Worm (Caenorhabditis elegans) whole organism, young adult: ENCODE data around the gene frpr-8.

Experiments
- B0019.2 ChIP-seq: fragments of 200-800 bp; sonication (Bioruptor generic); conservative IDR thresholded peaks from 2 replicates; pipeline ENCODE4 v1.3.6; 2022; ENCODE audit warnings: missing genetic modification reagents, missing genetic modification characterization, missing compliant biosample characterization
- B0261.1 ChIP-seq: sonication (generic microtip); optimal IDR thresholded peaks from 2 replicates; lab custom pipeline; 2016; ENCODE audit warnings: mild to moderate bottlenecking, missing genetic modification characterization, moderate library complexity, missing compliant biosample characterization
- B0336.3 ChIP-seq: fragments of 200-800 bp; sonication (Bioruptor generic); IDR thresholded peaks from 2 replicates; pipeline ENCODE4 v1.3.6; 2022; ENCODE audit warnings: missing genetic modification characterization, missing compliant biosample characterization
- F10E7.11 ChIP-seq: sonication (generic microtip); optimal IDR thresholded peaks from 2 replicates; lab custom pipeline; 2017; ENCODE audit warnings: mild to moderate bottlenecking, missing genetic modification characterization, moderate library complexity, missing compliant biosample characterization
- F22D6.2 ChIP-seq: sonication (generic microtip); optimal IDR thresholded peaks from 2 replicates; lab custom pipeline; 2016; ENCODE audit warnings: mild to moderate bottlenecking, missing genetic modification characterization, missing compliant biosample characterization
- F23B12.7 ChIP-seq: sonication (generic microtip); optimal IDR thresholded peaks from 2 replicates; lab custom pipeline; 2017; ENCODE audit warnings: missing genetic modification characterization, mild to moderate bottlenecking, missing compliant biosample characterization, antibody characterized with exemption, moderate library complexity; ENCODE audit not compliant: insufficient read depth
- Y67H2A.10 ChIP-seq: fragments of 200-800 bp; sonication (Bioruptor generic); conservative IDR thresholded peaks from 2 replicates; pipeline ENCODE4 v1.3.6; 2022; ENCODE audit warnings: missing genetic modification reagents, missing genetic modification characterization, missing compliant biosample characterization
- aptf-2 ChIP-seq: fragments of 200-800 bp; sonication (Bioruptor generic); conservative IDR thresholded peaks from 2 replicates; pipeline ENCODE4 v1.3.6; 2022; ENCODE audit warnings: missing genetic modification reagents, missing genetic modification characterization, missing compliant biosample characterization
- athp-1 ChIP-seq: sonication (generic microtip); optimal IDR thresholded peaks from 2 replicates; lab custom pipeline; 2017; ENCODE audit warnings: mild to moderate bottlenecking, missing genetic modification characterization, missing compliant biosample characterization
- attf-6 ChIP-seq: fragments of 200-800 bp; sonication (Bioruptor generic); IDR thresholded peaks from 2 replicates; pipeline ENCODE4 v1.3.6; 2022; ENCODE audit warnings: missing genetic modification reagents, missing genetic modification characterization, missing compliant biosample characterization
- ccch-3 ChIP-seq: fragments of 200-800 bp; sonication (Bioruptor generic); optimal IDR thresholded peaks from 2 replicates; lab custom pipeline; 2018; ENCODE audit warnings: mild to moderate bottlenecking, missing genetic modification characterization, missing compliant biosample characterization
- cebp-1 ChIP-seq, 2 experiments: fragments of 200-800 bp in 1 of 2; sonication (Bioruptor generic) in 1 of 2; sonication (generic microtip) in 1 of 2; IDR thresholded peaks in 1 of 2; optimal IDR thresholded peaks in 1 of 2; 2 replicates each; pipeline versions ENCODE4 v1.3.6 to Lab custom; 2017 to 2022; ENCODE audit warnings: missing compliant biosample characterization in 2 of 2, missing genetic modification characterization in 2 of 2, mild to moderate bottlenecking in 1 of 2, missing genetic modification reagents in 1 of 2, moderate library complexity in 1 of 2
- ceh-100 ChIP-seq: fragments of 200-800 bp; sonication (Bioruptor generic); IDR thresholded peaks from 2 replicates; pipeline ENCODE4 v1.3.6; 2022; ENCODE audit warnings: missing genetic modification reagents, missing genetic modification characterization, missing compliant biosample characterization
- ceh-91 ChIP-seq: fragments of 200-800 bp; sonication (Bioruptor generic); IDR thresholded peaks from 2 replicates; pipeline ENCODE4 v1.3.6; 2022; ENCODE audit warnings: missing genetic modification reagents, missing genetic modification characterization, missing compliant biosample characterization
- efl-1 ChIP-seq: fragments of 150-350 bp; optimal IDR thresholded peaks from 2 replicates; lab custom pipeline; 2014; ENCODE audit warnings: missing biosample characterization, missing genetic modification reagents, missing genetic modification characterization
- fkh-3 ChIP-seq: sonication (generic microtip); optimal IDR thresholded peaks from 2 replicates; lab custom pipeline; 2016; ENCODE audit warnings: mild to moderate bottlenecking, missing genetic modification characterization, missing compliant biosample characterization
- him-1 ChIP-seq: sonication (generic microtip); optimal IDR thresholded peaks from 2 replicates; lab custom pipeline; 2016; ENCODE audit warnings: missing genotype, missing genetic modification reagents, missing genetic modification characterization, missing compliant biosample characterization
- hlh-26 ChIP-seq: fragments of 200-800 bp; sonication (Bioruptor generic); conservative IDR thresholded peaks from 2 replicates; pipeline ENCODE4 v1.3.6; 2022; ENCODE audit warnings: missing genetic modification reagents, missing genetic modification characterization, missing compliant biosample characterization
- hrde-1 ChIP-seq: sonication (generic microtip); optimal IDR thresholded peaks from 2 replicates; lab custom pipeline; 2016; ENCODE audit warnings: missing genetic modification characterization, mild to moderate bottlenecking, missing compliant biosample characterization, moderate library complexity, missing genotype, missing genetic modification reagents, borderline replicate concordance
- hsf-1 ChIP-seq: fragments of 200-800 bp; sonication (Bioruptor generic); IDR thresholded peaks from 2 replicates; pipeline ENCODE4 v1.3.6; 2022; ENCODE audit warnings: missing genetic modification reagents, missing genetic modification characterization, missing compliant biosample characterization
- let-526 ChIP-seq: fragments of 200-800 bp; sonication (Bioruptor generic); IDR thresholded peaks from 2 replicates; pipeline ENCODE4 v1.3.6; 2022; ENCODE audit warnings: missing genetic modification reagents, missing genetic modification characterization, missing compliant biosample characterization
- lin-26 ChIP-seq: fragments of 200-800 bp; sonication (Bioruptor generic); IDR thresholded peaks from 2 replicates; pipeline ENCODE4 v1.3.6; 2022; ENCODE audit warnings: missing genetic modification reagents, missing genetic modification characterization, missing compliant biosample characterization
- lin-35 ChIP-seq, 3 experiments: fragments of 150-350 bp in 2 of 3; sonication (generic microtip) in 1 of 3; optimal IDR thresholded peaks; 2 replicates each; lab custom pipeline; 2014 to 2018; ENCODE audit warnings: missing biosample characterization in 3 of 3, missing genetic modification characterization in 3 of 3, missing genetic modification reagents in 3 of 3
- lin-54 ChIP-seq: fragments of 200-800 bp; sonication (Bioruptor generic); optimal IDR thresholded peaks from 2 replicates; lab custom pipeline; 2018; ENCODE audit warnings: mild to moderate bottlenecking, missing genetic modification characterization, missing compliant biosample characterization
- lsy-27 ChIP-seq: sonication (generic microtip); optimal IDR thresholded peaks from 2 replicates; lab custom pipeline; 2017; ENCODE audit warnings: missing genetic modification characterization, mild to moderate bottlenecking, missing compliant biosample characterization, antibody characterized with exemption, missing genotype, borderline replicate concordance; ENCODE audit not compliant: insufficient read depth
- madf-10 ChIP-seq: sonication (generic microtip); optimal IDR thresholded peaks from 2 replicates; lab custom pipeline; 2016; ENCODE audit warnings: mild to moderate bottlenecking, missing genetic modification characterization, missing compliant biosample characterization
- madf-3 ChIP-seq: fragments of 200-800 bp; sonication (Bioruptor generic); IDR thresholded peaks from 2 replicates; pipeline ENCODE4 v1.3.6; 2022; ENCODE audit warnings: missing genetic modification reagents, missing genetic modification characterization, missing compliant biosample characterization
- mxl-1 ChIP-seq: sonication (generic microtip); optimal IDR thresholded peaks from 2 replicates; lab custom pipeline; 2016; ENCODE audit warnings: missing genetic modification characterization, missing compliant biosample characterization
- nfya-2 ChIP-seq: fragments of 200-800 bp; sonication (Bioruptor generic); IDR thresholded peaks from 2 replicates; pipeline ENCODE4 v1.3.6; 2022; ENCODE audit warnings: missing genetic modification reagents, missing genetic modification characterization, missing compliant biosample characterization
- pbrm-1 ChIP-seq: fragments of 200-800 bp; sonication (Bioruptor generic); IDR thresholded peaks from 2 replicates; pipeline ENCODE4 v1.3.6; 2022; ENCODE audit warnings: missing genetic modification reagents, missing genetic modification characterization, missing compliant biosample characterization
- pha-4 ChIP-seq: fragments of 150-350 bp; sonication (generic microtip); optimal IDR thresholded peaks from 2 replicates; lab custom pipeline; 2014; ENCODE audit warnings: missing biosample characterization, missing genetic modification reagents, missing genetic modification characterization
- rec-8 ChIP-seq, 2 experiments: sonication (generic microtip); optimal IDR thresholded peaks; 2 replicates each; lab custom pipeline; 2016; ENCODE audit warnings: mild to moderate bottlenecking in 2 of 2, missing genetic modification characterization in 2 of 2, missing genetic modification reagents in 2 of 2, missing genotype in 2 of 2, missing biosample characterization in 1 of 2, missing compliant biosample characterization in 1 of 2, moderate library complexity in 1 of 2
- rpc-1 ChIP-seq, 2 experiments: fragments of 150-350 bp in 1 of 2; sonication (generic microtip) in 1 of 2; optimal IDR thresholded peaks; 2 replicates each; lab custom pipeline; 2014 to 2018; ENCODE audit warnings: missing biosample characterization in 1 of 2, missing genetic modification characterization in 1 of 2, missing genetic modification reagents in 1 of 2, missing genotype in 1 of 2
- sdz-38 ChIP-seq: sonication (generic microtip); optimal IDR thresholded peaks from 2 replicates; lab custom pipeline; 2016; ENCODE audit warnings: missing genotype, missing genetic modification characterization, missing compliant biosample characterization
- snpc-4 ChIP-seq, 5 experiments: fragments of 150-350 bp in 1 of 5; sonication (generic microtip) in 4 of 5; optimal IDR thresholded peaks; 2 replicates each; lab custom pipeline; 2014 to 2018; ENCODE audit warnings: missing genetic modification characterization in 5 of 5, missing biosample characterization in 3 of 5, antibody characterized with exemption in 2 of 5, mild to moderate bottlenecking in 2 of 5, missing compliant biosample characterization in 2 of 5, missing genotype in 2 of 5, moderate library complexity in 2 of 5, missing genetic modification reagents in 1 of 5
- somi-1 ChIP-seq: fragments of 200-800 bp; sonication (Bioruptor generic); optimal IDR thresholded peaks from 2 replicates; lab custom pipeline; 2018; ENCODE audit warnings: mild to moderate bottlenecking, missing genetic modification characterization, missing compliant biosample characterization
- tbp1 ChIP-seq: fragments of 200-800 bp; sonication (Bioruptor generic); optimal IDR thresholded peaks from 2 replicates; lab custom pipeline; 2018; ENCODE audit warnings: mild to moderate bottlenecking, missing genetic modification characterization, missing compliant biosample characterization
- ztf-28 ChIP-seq: fragments of 200-800 bp; sonication (Bioruptor generic); IDR thresholded peaks from 2 replicates; pipeline ENCODE4 v1.3.6; 2022; ENCODE audit warnings: missing genetic modification reagents, missing genetic modification characterization, missing compliant biosample characterization

frpr-8 gene

ce11 chrX:8656019-8656418, 41.6 kb upstream of the frpr-8 start:
- TF ChIP-seq efl-1 (GFP tag; lab: Kevin White, UChicago) (no peak), pha-4 (no peak), F23B12.7 (tag; lab: Kevin White, UChicago) (no peak), hsf-1 (GFP tag; lab: Robert Waterston, UW) (no peak), athp-1 (tag; lab: Kevin White, UChicago) (no peak), snpc-4 (GFP tag; optimal IDR thresholded peaks at IDR 0.05; lab: Kevin White, UChicago) (no peak), snpc-4 (tag; optimal IDR thresholded peaks at IDR 0.05; lab: Kevin White, UChicago) (no peak), B0019.2 (GFP tag; lab: Robert Waterston, UW) (no peak), ceh-91 (GFP tag; lab: Robert Waterston, UW) (no peak), lsy-27 (tag; lab: Kevin White, UChicago) (no peak), tbp1 (no peak)

ce11 chrX:8659521-8659920, 38.1 kb upstream of the frpr-8 start:
- TF ChIP-seq hsf-1 (GFP tag; lab: Robert Waterston, UW) (no peak), ceh-100 (GFP tag; lab: Robert Waterston, UW) (no peak), let-526 (GFP tag; lab: Robert Waterston, UW) (no peak), fkh-3 (tag; lab: Kevin White, UChicago) (no peak), B0261.1 (tag; lab: Kevin White, UChicago) (no peak), madf-3 (no peak), lsy-27 (tag; lab: Kevin White, UChicago) (no peak), sdz-38 (tag; lab: Kevin White, UChicago) (no peak), hrde-1 (tag; lab: Kevin White, UChicago) (no peak), hlh-26 (GFP tag; lab: Robert Waterston, UW) (no peak), efl-1 (GFP tag; lab: Kevin White, UChicago) (no peak), lin-35 (GFP tag; optimal IDR thresholded peaks at IDR 0.05; lab: Kevin White, UChicago) (no peak), attf-6 (no peak), rec-8 (tag; optimal IDR thresholded peaks at IDR 0.05; lab: Kevin White, UChicago) (no peak), athp-1 (tag; lab: Kevin White, UChicago) (no peak)

ce11 chrX:8660319-8660718, 37.3 kb upstream of the frpr-8 start, which contains the start of gene rig-1:
TSS of gene rig-1 (plus strand) at chrX:8660619.
- no peak for TF ChIP-seq madf-10 (tag; lab: Kevin White, UChicago)
- TF ChIP-seq nfya-2 = no peak

- TF ChIP-seq B0019.2 (GFP tag; lab: Robert Waterston, UW) = no peak
- no peak for TF ChIP-seq somi-1 (GFP tag; lab: Kevin White, UChicago)
Measured at ce11 chrX:8660909-8661308, 36.7 kb upstream of the frpr-8 start.

ce11 chrX:8662452-8662851, 35.2 kb upstream of the frpr-8 start:
- TF ChIP-seq aptf-2 = no peak
- no peak for TF ChIP-seq pbrm-1 (GFP tag; lab: Robert Waterston, UW)
- no peak for TF ChIP-seq B0019.2 (GFP tag; lab: Robert Waterston, UW)
- no peak for TF ChIP-seq F10E7.11 (tag; lab: Kevin White, UChicago)
- no peak for TF ChIP-seq Y67H2A.10 (GFP tag; lab: Robert Waterston, UW)
- no peak for TF ChIP-seq ztf-28
- no peak for TF ChIP-seq hrde-1 (tag; lab: Kevin White, UChicago)
- no peak for TF ChIP-seq cebp-1 (GFP tag; IDR thresholded peaks at IDR 0.05; lab: Robert Waterston, UW)
- no peak for TF ChIP-seq cebp-1 (tag; optimal IDR thresholded peaks at IDR 0.05; lab: Kevin White, UChicago)
- no peak for TF ChIP-seq rpc-1 (optimal IDR thresholded peaks at IDR 0.05; lab: Kevin White, UChicago)
- no peak for TF ChIP-seq rpc-1 (tag; optimal IDR thresholded peaks at IDR 0.05; lab: Kevin White, UChicago)
- TF ChIP-seq attf-6 = no peak
- TF ChIP-seq B0336.3 (GFP tag; lab: Robert Waterston, UW) = no peak
- TF ChIP-seq lin-54 = no peak
- TF ChIP-seq lin-26 (GFP tag; lab: Robert Waterston, UW) = no peak
- TF ChIP-seq ccch-3 = no peak
- TF ChIP-seq mxl-1 (tag; lab: Kevin White, UChicago) = no peak
- no peak for TF ChIP-seq F22D6.2
- no peak for TF ChIP-seq him-1 (tag; lab: Kevin White, UChicago)
